Fruit fly (Drosophila melanogaster) whole organism, embryonic: ENCODE data around the gene Tbcc.
A peak's percentile ranks its signal among the peaks of the same experiment; 100 is the strongest.

ENCODE experiments used
- Atf6 ChIP-seq: fragments of 200-800 bp; sonication (Bioruptor generic); IDR thresholded peaks from 2 replicates; pipeline ENCODE4 v1.3.6; 2022; ENCODE audit warnings: missing biosample characterization, missing genetic modification characterization
- CG11504 ChIP-seq: fragments of 200-800 bp; sonication (Bioruptor generic); optimal IDR thresholded peaks from 3 replicates; lab custom pipeline; 2019; ENCODE audit warnings: missing biosample characterization, mild to moderate bottlenecking, missing genetic modification characterization, moderate library complexity
- CG12299 ChIP-seq: fragments of 200-800 bp; sonication (Bioruptor generic); optimal IDR thresholded peaks from 2 replicates; lab custom pipeline; 2018; ENCODE audit warnings: missing biosample characterization, mild to moderate bottlenecking, missing genetic modification characterization
- CG14441 ChIP-seq: fragments of 200-800 bp; sonication (Bioruptor generic); IDR thresholded peaks from 2 replicates; pipeline ENCODE4 v1.3.6; 2022; ENCODE audit warnings: missing biosample characterization, missing genetic modification characterization
- CG15269 ChIP-seq: fragments of 200-800 bp; sonication (Bioruptor generic); optimal IDR thresholded peaks from 2 replicates; lab custom pipeline; 2018; ENCODE audit warnings: missing biosample characterization, mild to moderate bottlenecking, missing genetic modification characterization, moderate library complexity
- CG1602 ChIP-seq: fragments of 200-800 bp; sonication (Bioruptor generic); optimal IDR thresholded peaks from 3 replicates; lab custom pipeline; 2016; ENCODE audit warnings: missing biosample characterization, missing genetic modification characterization
- CG16815 ChIP-seq: fragments of 200-800 bp; sonication (Bioruptor generic); optimal IDR thresholded peaks from 3 replicates; lab custom pipeline; 2017; ENCODE audit warnings: missing biosample characterization, mild to moderate bottlenecking, missing genetic modification characterization
- CG16863 ChIP-seq: fragments of 200-800 bp; sonication (Bioruptor generic); optimal IDR thresholded peaks from 3 replicates; lab custom pipeline; 2016; ENCODE audit warnings: missing biosample characterization, missing genetic modification characterization
- CG17568 ChIP-seq: fragments of 200-800 bp; sonication (Bioruptor generic); optimal IDR thresholded peaks from 2 replicates; lab custom pipeline; 2018; ENCODE audit warnings: missing biosample characterization, mild to moderate bottlenecking, missing genetic modification characterization, moderate library complexity
- CG18011 ChIP-seq: fragments of 200-800 bp; sonication (Bioruptor generic); optimal IDR thresholded peaks from 2 replicates; lab custom pipeline; 2017; ENCODE audit warnings: missing biosample characterization, missing genetic modification characterization, mild to moderate bottlenecking, moderate library complexity, missing genotype
- CG2678 ChIP-seq: fragments of 200-800 bp; sonication (Bioruptor generic); optimal IDR thresholded peaks from 3 replicates; lab custom pipeline; 2019; ENCODE audit warnings: missing biosample characterization, mild to moderate bottlenecking, missing genetic modification characterization, moderate library complexity
- CG30431 ChIP-seq: fragments of 200-800 bp; sonication (Bioruptor generic); optimal IDR thresholded peaks from 2 replicates; lab custom pipeline; 2017; ENCODE audit warnings: missing biosample characterization, missing genetic modification characterization
- CG31388 ChIP-seq: fragments of 200-800 bp; sonication (Bioruptor generic); optimal IDR thresholded peaks from 2 replicates; lab custom pipeline; 2016; ENCODE audit warnings: missing biosample characterization, missing genetic modification characterization
- CG32532 ChIP-seq: fragments of 200-800 bp; sonication (Bioruptor generic); IDR thresholded peaks from 2 replicates; pipeline ENCODE4 v1.3.6; 2022; ENCODE audit warnings: missing biosample characterization, missing genetic modification characterization
- CG34376 ChIP-seq: fragments of 200-800 bp; sonication (Bioruptor generic); optimal IDR thresholded peaks from 2 replicates; lab custom pipeline; 2018; ENCODE audit warnings: missing biosample characterization, mild to moderate bottlenecking, missing genetic modification characterization
- CG42726 ChIP-seq: fragments of 200-800 bp; sonication (Bioruptor generic); IDR thresholded peaks from 2 replicates; pipeline ENCODE4 v1.3.6; 2022; ENCODE audit warnings: missing biosample characterization, missing genetic modification characterization; ENCODE audit not compliant: partially characterized antibody
- CG6272 ChIP-seq: fragments of 200-800 bp; sonication (Bioruptor generic); IDR thresholded peaks from 2 replicates; pipeline ENCODE4 v1.3.6; 2022; ENCODE audit warnings: missing biosample characterization, missing genetic modification characterization
- CG6689 ChIP-seq: fragments of 200-800 bp; sonication (Bioruptor generic); IDR thresholded peaks from 2 replicates; pipeline ENCODE4 v1.3.6; 2022; ENCODE audit warnings: missing biosample characterization, missing genetic modification characterization
- CG8281 ChIP-seq: fragments of 200-800 bp; sonication (Bioruptor generic); optimal IDR thresholded peaks from 2 replicates; lab custom pipeline; 2018; ENCODE audit warnings: missing biosample characterization, mild to moderate bottlenecking, missing genetic modification characterization, moderate library complexity
- CG8388 ChIP-seq: fragments of 200-800 bp; sonication (Bioruptor generic); optimal IDR thresholded peaks from 2 replicates; lab custom pipeline; 2019; ENCODE audit warnings: missing biosample characterization, mild to moderate bottlenecking, missing genetic modification characterization, moderate library complexity
- CG9797 ChIP-seq: fragments of 200-800 bp; sonication (Bioruptor generic); optimal IDR thresholded peaks from 3 replicates; lab custom pipeline; 2018; ENCODE audit warnings: missing biosample characterization, mild to moderate bottlenecking, missing genetic modification characterization
- D19A ChIP-seq: fragments of 200-800 bp; optimal IDR thresholded peaks from 3 replicates; lab custom pipeline; 2019; ENCODE audit warnings: missing biosample characterization, mild to moderate bottlenecking, missing genetic modification characterization, moderate library complexity
- Ets65A ChIP-seq: fragments of 200-800 bp; sonication (Bioruptor generic); peaks from one replicate; lab custom pipeline; 2016; ENCODE audit warnings: missing biosample characterization, missing genetic modification characterization
- Meics ChIP-seq: fragments of 200-800 bp; sonication (Bioruptor generic); optimal IDR thresholded peaks from 2 replicates; lab custom pipeline; 2017; ENCODE audit warnings: missing biosample characterization, mild to moderate bottlenecking, missing genetic modification characterization
- NK7.1 ChIP-seq: fragments of 200-800 bp; sonication (Bioruptor generic); optimal IDR thresholded peaks from 3 replicates; lab custom pipeline; 2016; ENCODE audit warnings: missing biosample characterization, missing genetic modification characterization
- Poxn ChIP-seq: fragments of 200-800 bp; sonication (Bioruptor generic); IDR thresholded peaks from 2 replicates; pipeline ENCODE4 v1.3.6; 2022; ENCODE audit warnings: missing biosample characterization, missing genetic modification characterization
- Spps ChIP-seq: fragments of 200-800 bp; sonication (Bioruptor generic); optimal IDR thresholded peaks from 2 replicates; lab custom pipeline; 2018; ENCODE audit warnings: missing biosample characterization, mild to moderate bottlenecking, missing genetic modification characterization
- Usf ChIP-seq: fragments of 200-800 bp; sonication (Bioruptor generic); optimal IDR thresholded peaks from 2 replicates; lab custom pipeline; 2017; ENCODE audit warnings: missing genotype, missing biosample characterization, missing genetic modification characterization
- Vsx1 ChIP-seq: fragments of 200-800 bp; sonication (Bioruptor generic); optimal IDR thresholded peaks from 2 replicates; lab custom pipeline; 2017; ENCODE audit warnings: missing biosample characterization, mild to moderate bottlenecking, missing genetic modification characterization, missing genetic modification reagents
- bigmax ChIP-seq: fragments of 200-800 bp; sonication (Bioruptor generic); optimal IDR thresholded peaks from 2 replicates; lab custom pipeline; 2018; ENCODE audit warnings: missing biosample characterization, mild to moderate bottlenecking, missing genetic modification characterization
- br ChIP-seq: fragments of >200 bp; optimal IDR thresholded peaks from 2 replicates; lab custom pipeline; 2017
- bsh ChIP-seq, 2 experiments: fragments of 200-800 bp; sonication (Bioruptor generic); optimal IDR thresholded peaks; 2 replicates each; lab custom pipeline; 2017 to 2018; ENCODE audit warnings: mild to moderate bottlenecking in 2 of 2, missing biosample characterization in 2 of 2, missing genetic modification characterization in 2 of 2, moderate library complexity in 1 of 2
- jing ChIP-seq: fragments of 200-800 bp; sonication (Bioruptor generic); optimal IDR thresholded peaks from 2 replicates; lab custom pipeline; 2018; ENCODE audit warnings: missing biosample characterization, mild to moderate bottlenecking, missing genetic modification characterization
- lov ChIP-seq, 2 experiments: fragments of 200-800 bp in 1 of 2; fragments of >200 bp in 1 of 2; sonication (Bioruptor generic) in 1 of 2; IDR thresholded peaks in 1 of 2; optimal IDR thresholded peaks in 1 of 2; 2 replicates in 1 of 2; 3 replicates in 1 of 2; pipeline versions ENCODE4 v1.3.6 to Lab custom; 2017 to 2022; ENCODE audit warnings: missing biosample characterization in 1 of 2, missing genetic modification characterization in 1 of 2
- mld ChIP-seq: fragments of 200-800 bp; sonication (Bioruptor generic); IDR thresholded peaks from 3 replicates; pipeline ENCODE4 v1.3.6; 2022; ENCODE audit warnings: missing biosample characterization, missing genetic modification characterization; ENCODE audit not compliant: partially characterized antibody
- nau ChIP-seq: fragments of 200-800 bp; sonication (Bioruptor generic); optimal IDR thresholded peaks from 3 replicates; lab custom pipeline; 2017; ENCODE audit warnings: missing biosample characterization, mild to moderate bottlenecking, missing genetic modification characterization, missing genetic modification reagents
- odd ChIP-seq: fragments of 200-800 bp; sonication (Bioruptor generic); optimal IDR thresholded peaks from 2 replicates; lab custom pipeline; 2017; ENCODE audit warnings: missing biosample characterization, mild to moderate bottlenecking, missing genetic modification characterization
- pb ChIP-seq: fragments of 200-800 bp; sonication (Bioruptor generic); optimal IDR thresholded peaks from 3 replicates; lab custom pipeline; 2016; ENCODE audit warnings: missing biosample characterization, missing genetic modification characterization
- peb ChIP-seq: fragments of 200-800 bp; sonication (Bioruptor generic); IDR thresholded peaks from 2 replicates; pipeline ENCODE4 v1.3.6; 2022; ENCODE audit warnings: missing biosample characterization, missing genetic modification characterization
- shn ChIP-seq: fragments of 200-800 bp; sonication (Bioruptor generic); optimal IDR thresholded peaks from 3 replicates; lab custom pipeline; 2016; ENCODE audit warnings: missing biosample characterization, missing genetic modification characterization
- sna ChIP-seq: fragments of 200-800 bp; sonication (Bioruptor generic); IDR thresholded peaks from 2 replicates; pipeline ENCODE4 v1.3.6; 2022; ENCODE audit warnings: missing biosample characterization, missing genetic modification characterization; ENCODE audit not compliant: partially characterized antibody
- sqz ChIP-seq: fragments of 200-800 bp; sonication (Bioruptor generic); optimal IDR thresholded peaks from 3 replicates; lab custom pipeline; 2018; ENCODE audit warnings: missing biosample characterization, mild to moderate bottlenecking, missing genetic modification characterization
- stwl ChIP-seq: fragments of 200-800 bp; sonication (Bioruptor generic); optimal IDR thresholded peaks from 3 replicates; lab custom pipeline; 2018; ENCODE audit warnings: missing biosample characterization, mild to moderate bottlenecking, missing genetic modification characterization, moderate library complexity
- sug ChIP-seq: fragments of 200-800 bp; optimal IDR thresholded peaks from 2 replicates; lab custom pipeline; 2019; ENCODE audit warnings: missing biosample characterization, mild to moderate bottlenecking, missing genetic modification characterization, moderate library complexity
- tap ChIP-seq: fragments of 200-800 bp; optimal IDR thresholded peaks from 3 replicates; lab custom pipeline; 2019; ENCODE audit warnings: missing biosample characterization, mild to moderate bottlenecking, missing genetic modification characterization, moderate library complexity
- tx ChIP-seq: fragments of 200-800 bp; sonication (Bioruptor generic); optimal IDR thresholded peaks from 2 replicates; lab custom pipeline; 2016; ENCODE audit warnings: missing biosample characterization, missing genetic modification characterization
- wek ChIP-seq: fragments of 200-800 bp; sonication (Bioruptor generic); optimal IDR thresholded peaks from 3 replicates; lab custom pipeline; 2018; ENCODE audit warnings: missing biosample characterization, mild to moderate bottlenecking, missing genetic modification characterization, moderate library complexity
- z ChIP-seq: fragments of 200-800 bp; sonication (Bioruptor generic); IDR thresholded peaks from 3 replicates; pipeline ENCODE4 v1.3.6; 2022; ENCODE audit warnings: missing biosample characterization, missing genetic modification characterization
- zen2 ChIP-seq: fragments of 200-800 bp; sonication (Bioruptor generic); IDR thresholded peaks from 3 replicates; pipeline ENCODE4 v1.3.6; 2022; ENCODE audit warnings: missing biosample characterization, missing genetic modification characterization; ENCODE audit not compliant: partially characterized antibody

The Tbcc gene

dm6 chr2L:4197913-4198319 lies 10.3 kb upstream of the Tbcc start, which contains the start of gene Naprt (continued):
- TF ChIP-seq CG2678 (tag; lab: Kevin White, UChicago) (no peak), odd (no peak), CG32532 (peak; percentile 29; the same call in 1 of the 2 replicates), stwl (tag; lab: Kevin White, UChicago) (peak; percentile 30), CG17568 (GFP tag; lab: Kevin White, UChicago) (no peak), CG11504 (tag; lab: Kevin White, UChicago) (no peak), CG34376 (GFP tag; lab: Kevin White, UChicago) (no peak), sqz (GFP tag; lab: Kevin White, UChicago) (no peak), Spps (tag; lab: Kevin White, UChicago) (no peak), bsh (GFP tag; optimal IDR thresholded peaks at IDR 0.05; lab: Kevin White, UChicago) (no peak), tx (GFP tag; lab: Kevin White, UChicago) (no peak), CG30431 (GFP tag; lab: Kevin White, UChicago) (no peak), tap (tag; lab: Kevin White, UChicago) (no peak), CG6689 (no peak), CG12299 (tag; lab: Kevin White, UChicago) (no peak), CG9797 (GFP tag; lab: Kevin White, UChicago) (peak; percentile 51), Meics (GFP tag; lab: Kevin White, UChicago) (no peak), br (lab: Kevin White, UChicago) (no peak), z (GFP tag; lab: Robert Waterston, UW) (no peak), CG18011 (GFP tag; lab: Kevin White, UChicago) (no peak), D19A (no peak), CG6272 (no peak), CG8388 (GFP tag; lab: Kevin White, UChicago) (no peak), peb (no peak), CG1602 (GFP tag; lab: Kevin White, UChicago) (no peak), wek (GFP tag; lab: Kevin White, UChicago) (no peak), Atf6 (GFP tag; lab: Robert Waterston, UW) (no peak)

- TF ChIP-seq CG16815 (GFP tag; lab: Kevin White, UChicago) = no peak
- no peak for TF ChIP-seq CG31388 (GFP tag; lab: Kevin White, UChicago)
- no peak for TF ChIP-seq nau (GFP tag; lab: Kevin White, UChicago)
- no peak for TF ChIP-seq lov (optimal IDR thresholded peaks at IDR 0.05; lab: Kevin White, UChicago)
- TF ChIP-seq lov (GFP tag; IDR thresholded peaks at IDR 0.05; lab: Robert Waterston, UW) = no peak; the same call in 2 of the 3 replicates
- peak; percentile 31 for TF ChIP-seq Vsx1 (GFP tag; lab: Kevin White, UChicago)
- TF ChIP-seq Meics (GFP tag; lab: Kevin White, UChicago) = no peak
- TF ChIP-seq CG16863 (GFP tag; lab: Kevin White, UChicago) = peak; percentile 29
- TF ChIP-seq Poxn (GFP tag; lab: Robert Waterston, UW) = no peak
- TF ChIP-seq CG42726 (GFP tag; lab: Robert Waterston, UW) = peak; percentile 32; the same call in 1 of the 2 replicates
- TF ChIP-seq CG15269 = peak; percentile 2
- TF ChIP-seq sna = peak; percentile 41; the same call in 1 of the 2 replicates
- peak; percentile 4 for TF ChIP-seq shn (GFP tag; lab: Kevin White, UChicago)
- TF ChIP-seq sug = peak; percentile 87
- no peak for TF ChIP-seq CG8281 (tag; lab: Kevin White, UChicago)
- 0 out of 3 replicates have a peak, but pooled peaks have one; percentile 49 for TF ChIP-seq zen2 (GFP tag; lab: Robert Waterston, UW)
- peak; percentile 5; the same call in 1 of the 2 replicates for TF ChIP-seq CG14441 (GFP tag; lab: Robert Waterston, UW)
- peak; percentile 47 for TF ChIP-seq Ets65A (GFP tag; lab: Kevin White, UChicago)
- no peak for TF ChIP-seq Usf (GFP tag; lab: Kevin White, UChicago)
- no peak for TF ChIP-seq mld (GFP tag; lab: Robert Waterston, UW)
- no peak for TF ChIP-seq pb (GFP tag; lab: Kevin White, UChicago)
- TF ChIP-seq NK7.1 (GFP tag; lab: Kevin White, UChicago) = no peak
- no peak for TF ChIP-seq bigmax (GFP tag; lab: Kevin White, UChicago)
- no peak for TF ChIP-seq jing (GFP tag; lab: Kevin White, UChicago)
These were observed 9.7 kb upstream of the Tbcc start for dm6 chr2L:4197143-4197912.
